Fruit fly (Drosophila melanogaster): Measurements from ENCODE around the gene CG12984.

dm6 chr3L:20950520-20951135, 40.8 kb upstream of the CG12984 start:
- TF ChIP-seq CTCF (optimal IDR thresholded peaks at IDR 0.05) (no peak), CG8478 (optimal IDR thresholded peaks at IDR 0.05) (no peak)

Data from S2 (cell line).